Fruit fly (Drosophila melanogaster) whole organism, embryonic: Measurements from ENCODE around the gene her.

Source experiments
- CG11085 ChIP-seq: fragments of 200-800 bp; sonication (Bioruptor generic); IDR thresholded peaks from 2 replicates; pipeline ENCODE4 v1.3.6; 2022; ENCODE audit warnings: missing biosample characterization, missing genetic modification characterization
- CG17186 ChIP-seq: fragments of 200-800 bp; sonication (Bioruptor generic); optimal IDR thresholded peaks from 3 replicates; lab custom pipeline; 2017; ENCODE audit warnings: missing biosample characterization, missing genetic modification reagents, missing genetic modification characterization
- CG6854 ChIP-seq: fragments of 200-800 bp; sonication (Bioruptor generic); optimal IDR thresholded peaks from 3 replicates; lab custom pipeline; 2017; ENCODE audit warnings: missing biosample characterization, mild to moderate bottlenecking, missing genetic modification characterization
- CTCF ChIP-seq: fragments of 200-800 bp; sonication (Bioruptor generic); optimal IDR thresholded peaks from 2 replicates; lab custom pipeline; 2017; ENCODE audit warnings: missing biosample characterization, mild to moderate bottlenecking, missing genetic modification characterization, moderate library complexity
- lab ChIP-seq: fragments of 200-800 bp; sonication (Bioruptor generic); optimal IDR thresholded peaks from 3 replicates; lab custom pipeline; 2017; ENCODE audit warnings: missing biosample characterization, missing genetic modification characterization, mild to moderate bottlenecking, moderate library complexity, missing genetic modification reagents
- slbo ChIP-seq: fragments of 200-800 bp; sonication (Bioruptor generic); IDR thresholded peaks from 2 replicates; pipeline ENCODE4 v1.3.6; 2022; ENCODE audit warnings: missing biosample characterization, missing genetic modification characterization
- wdn ChIP-seq: fragments of 200-800 bp; sonication (Bioruptor generic); IDR thresholded peaks from 2 replicates; pipeline ENCODE4 v1.3.6; 2022; ENCODE audit warnings: missing biosample characterization, missing genetic modification characterization

DNA sequence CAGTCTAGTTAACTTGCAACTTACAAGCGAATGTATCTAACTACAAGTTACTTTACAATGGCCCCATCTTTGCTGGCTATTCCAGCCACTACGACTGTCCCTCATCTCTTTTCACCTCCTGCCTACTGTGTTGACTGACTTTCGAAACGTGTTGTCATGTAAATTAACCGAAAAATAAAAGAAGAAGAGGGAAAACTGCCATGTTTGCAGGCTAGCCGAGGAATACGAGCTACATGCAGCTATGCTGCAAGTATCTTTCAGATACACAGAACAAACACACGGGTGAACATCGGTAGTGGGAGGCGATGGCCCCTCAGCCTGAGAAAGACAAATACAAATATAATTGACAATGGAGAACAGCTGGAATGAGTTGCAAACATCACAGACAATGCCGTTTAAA, 33.7 kb downstream of the her start:
- TF ChIP-seq CG17186 (GFP tag; lab: Kevin White, UChicago) (no peak), lab (GFP tag; lab: Kevin White, UChicago) (no peak), CG11085 (GFP tag; lab: Robert Waterston, UW) (no peak), CTCF (GFP tag; lab: Kevin White, UChicago) (no peak), wdn (no peak), CG6854 (GFP tag; lab: Kevin White, UChicago) (no peak), slbo (GFP tag; lab: Robert Waterston, UW) (no peak)
